Worm (Caenorhabditis elegans): ENCODE measurements around the gene mms-19.

The mms-19 gene

DNA sequence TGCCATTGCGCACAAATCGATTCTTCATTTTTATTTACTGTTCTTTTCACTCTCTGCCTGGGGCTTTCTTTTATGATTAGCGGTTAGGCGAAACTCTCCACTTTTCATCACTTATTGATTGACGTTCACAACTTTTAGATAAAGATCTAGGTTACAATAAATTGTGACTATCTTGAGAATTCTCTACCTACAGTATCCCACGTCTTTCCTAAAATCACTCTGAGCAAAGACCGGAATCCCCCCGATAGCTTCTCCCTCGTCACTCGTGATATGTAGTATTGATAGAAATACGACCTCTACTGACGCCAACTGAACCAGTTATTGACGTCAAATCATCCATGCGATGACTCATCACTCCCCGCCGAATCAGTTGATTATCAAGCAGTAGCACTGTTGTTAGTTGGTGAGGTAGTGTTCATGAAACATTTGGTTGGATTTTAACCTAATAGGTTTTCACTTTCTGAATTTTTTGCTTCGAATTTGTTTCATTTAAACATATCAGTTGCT, 7.6 kb downstream of the mms-19 start, which contains the start of gene hir-1:
TSS of gene hir-1 (plus strand) at position 405 of the 507 bp plus-strand sequence.
- TF ChIP-seq hmg-1.1 (GFP tag; IDR thresholded peaks at IDR 0.05) (no peak), Y75B8A.6 (GFP tag; IDR thresholded peaks at IDR 0.05) (no peak), T20F7.1 (GFP tag; optimal IDR thresholded peaks at IDR 0.05) (no peak), lin-29 (GFP tag; IDR thresholded peaks at IDR 0.05) (no peak), zfp-3 (GFP tag; conservative IDR thresholded peaks at IDR 0.05) (no peak), skn-1 (tag; optimal IDR thresholded peaks at IDR 0.05) (no peak), daf-8 (GFP tag; IDR thresholded peaks at IDR 0.05) (no peak), nhr-237 (tag; optimal IDR thresholded peaks at IDR 0.05) (no peak), dve-1 (tag; optimal IDR thresholded peaks at IDR 0.05; ENCODE audit: insufficient read depth) (no peak), egl-27 (tag; optimal IDR thresholded peaks at IDR 0.05) (no peak), lsy-2 (tag; optimal IDR thresholded peaks at IDR 0.05) (peak in 1 of 2 experiments; percentile 4), T26A8.4 (GFP tag; IDR thresholded peaks at IDR 0.05) (0 out of 2 replicates have a peak, but pooled peaks have one; percentile 22), nhr-76 (tag; optimal IDR thresholded peaks at IDR 0.05) (no peak), hlh-11 (tag; optimal IDR thresholded peaks at IDR 0.05) (no peak), ctbp-1 (GFP tag; IDR thresholded peaks at IDR 0.05) (no peak), unc-130 (GFP tag; optimal IDR thresholded peaks at IDR 0.05) (no peak), Y48G9A.11 (GFP tag; IDR thresholded peaks at IDR 0.05) (no peak), Y5F2A.4 (GFP tag; optimal IDR thresholded peaks at IDR 0.05) (no peak), dmd-9 (GFP tag; IDR thresholded peaks at IDR 0.05) (no peak), zfp-2 (tag; optimal IDR thresholded peaks at IDR 0.05) (no peak), aha-1 (tag) (peak; percentile 97)

DNA sequence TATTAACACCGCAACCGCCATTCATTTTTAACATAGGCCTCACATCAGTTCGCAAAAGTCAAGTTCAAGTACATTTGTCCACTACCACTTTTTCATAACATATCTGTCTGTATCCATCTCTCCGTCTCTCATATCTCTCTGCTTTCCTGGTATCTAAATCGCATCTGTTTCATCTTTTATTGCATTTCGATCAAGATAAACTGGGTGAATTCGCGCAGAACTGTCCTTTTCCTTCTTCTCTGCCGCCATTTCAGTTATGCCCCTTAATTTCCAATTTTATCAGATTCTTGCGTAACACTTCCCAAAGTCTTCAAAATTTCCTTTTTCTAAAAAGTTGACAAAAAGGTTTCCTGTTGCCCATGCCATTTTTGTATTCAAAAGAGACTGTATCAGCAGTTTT, 9.1 kb downstream of the mms-19 start:
- TF ChIP-seq unc-62 (GFP tag; optimal IDR thresholded peaks at IDR 0.05 in 1 of 2) = peak in 1 of 2 experiments; percentile 83
- TF ChIP-seq unc-62 (tag; optimal IDR thresholded peaks at IDR 0.05) = no peak
- peak; percentile 22 for TF ChIP-seq nhr-28 (tag; optimal IDR thresholded peaks at IDR 0.05)
- TF ChIP-seq hlh-30 (tag; optimal IDR thresholded peaks at IDR 0.05; ENCODE audit: insufficient read depth) = no peak
- no peak for TF ChIP-seq daf-12 (tag; optimal IDR thresholded peaks at IDR 0.05)

DNA sequence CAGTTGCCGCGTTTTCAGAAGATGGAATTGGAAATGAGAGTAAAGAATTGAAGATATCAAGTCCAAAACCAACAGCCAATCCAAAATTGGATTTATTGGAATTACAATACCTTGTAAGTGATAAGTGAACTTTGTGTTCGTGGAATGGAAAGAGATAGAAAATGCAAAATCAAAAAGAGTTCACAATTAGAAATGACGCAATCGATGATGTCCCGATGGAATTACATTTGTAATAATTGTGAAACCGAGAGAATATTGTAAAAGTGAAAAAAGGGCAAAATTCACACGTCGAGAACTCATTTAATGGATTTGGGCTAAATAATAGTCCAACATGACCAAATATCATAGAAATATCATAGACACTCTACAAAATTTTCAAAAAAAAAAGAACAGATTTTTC, 11.1 kb downstream of the mms-19 start:
- TF ChIP-seq unc-62 (GFP tag; optimal IDR thresholded peaks at IDR 0.05 in 1 of 2) (peak in 1 of 2 experiments; percentile 80), unc-62 (tag; optimal IDR thresholded peaks at IDR 0.05) (no peak), lim-7 (GFP tag; IDR thresholded peaks at IDR 0.05) (no peak), F44E2.7 (GFP tag; IDR thresholded peaks at IDR 0.05) (no peak), dve-1 (tag; optimal IDR thresholded peaks at IDR 0.05; ENCODE audit: insufficient read depth) (no peak), aha-1 (tag) (peak; percentile 80)

DNA sequence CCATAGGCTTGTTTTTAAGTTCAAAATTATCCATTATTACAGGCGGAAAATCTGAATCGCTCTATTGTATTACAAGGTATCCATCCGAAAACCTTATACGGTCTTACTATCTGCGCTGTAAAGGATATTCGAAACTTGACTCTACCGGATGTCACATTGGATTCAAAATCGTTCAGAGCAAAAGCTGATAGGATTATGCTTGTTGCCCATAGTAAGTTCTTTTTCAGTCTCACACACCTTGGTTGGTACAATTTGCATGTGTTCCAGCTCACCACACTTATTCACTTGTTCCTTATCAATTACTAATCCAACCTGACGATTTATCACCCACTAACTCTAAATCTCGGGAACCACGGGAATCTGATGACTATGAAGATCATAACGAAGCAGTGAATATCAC, 13.5 kb downstream of the mms-19 start:
- TF ChIP-seq jun-1 (tag; optimal IDR thresholded peaks at IDR 0.05) (no peak), vab-7 (GFP tag; IDR thresholded peaks at IDR 0.05) (no peak), zip-11 (GFP tag; IDR thresholded peaks at IDR 0.05) (no peak), unc-62 (GFP tag; optimal IDR thresholded peaks at IDR 0.05 in 1 of 2) (peak in 1 of 2 experiments; percentile 92), unc-62 (tag; optimal IDR thresholded peaks at IDR 0.05) (no peak), snpc-4 (tag; optimal IDR thresholded peaks at IDR 0.05) (no peak), dmd-8 (GFP tag; IDR thresholded peaks at IDR 0.05) (no peak), ces-1 (GFP tag; optimal IDR thresholded peaks at IDR 0.05) (no peak), dmd-6 (GFP tag; IDR thresholded peaks at IDR 0.05) (no peak)

DNA sequence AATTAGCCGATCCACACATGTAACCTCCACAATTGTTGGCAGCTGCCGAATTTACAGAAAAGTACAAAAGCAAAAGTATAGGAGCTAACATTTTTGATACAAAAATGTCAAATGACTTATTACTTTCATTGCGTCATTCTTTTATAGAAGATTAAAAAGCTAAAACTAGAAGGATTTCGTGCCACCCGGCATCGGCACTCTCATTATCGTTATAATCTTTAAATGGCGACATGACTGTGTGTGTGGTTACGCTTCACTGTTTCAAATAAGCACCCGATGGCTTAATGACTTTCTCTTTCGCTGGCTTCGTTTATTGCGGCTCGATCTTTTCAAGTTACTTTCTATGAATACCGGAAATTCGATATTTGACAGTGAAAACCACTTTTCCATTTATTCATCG, 19.6 kb downstream of the mms-19 start, which contains the start of gene grl-1:
TSS of gene grl-1 (minus strand) at position 101 of the 400 bp plus-strand sequence.
- TF ChIP-seq mxl-2 (GFP tag; conservative IDR thresholded peaks at IDR 0.05) (no peak), dmd-6 (GFP tag; IDR thresholded peaks at IDR 0.05) (no peak), ceh-82 (tag; optimal IDR thresholded peaks at IDR 0.05) (no peak), nhr-77 (tag; optimal IDR thresholded peaks at IDR 0.05) (no peak), lin-38 (GFP tag; IDR thresholded peaks at IDR 0.05) (no peak), daf-8 (GFP tag; IDR thresholded peaks at IDR 0.05) (no peak), pha-4 (GFP tag; IDR thresholded peaks at IDR 0.05) (no peak), pha-4 (tag; optimal IDR thresholded peaks at IDR 0.05) (no peak)

All from whole organism, L4 larva.